Fruit fly (Drosophila melanogaster) whole organism, embryonic: ENCODE data around the gene Actn.

ENCODE experiments used
- Bdp1 ChIP-seq: fragments of 200-800 bp; sonication (Bioruptor generic); optimal IDR thresholded peaks from 3 replicates; lab custom pipeline; 2016; ENCODE audit warnings: missing biosample characterization, missing genetic modification characterization
- CG11398 ChIP-seq: fragments of 200-800 bp; sonication (Bioruptor generic); optimal IDR thresholded peaks from 2 replicates; lab custom pipeline; 2016; ENCODE audit warnings: missing biosample characterization, missing genetic modification characterization
- CG11695 ChIP-seq: fragments of 200-800 bp; sonication (Bioruptor generic); IDR thresholded peaks from 3 replicates; pipeline ENCODE4 v1.3.6; 2022; ENCODE audit warnings: missing biosample characterization, missing genetic modification characterization
- CG12155 ChIP-seq: fragments of 200-800 bp; sonication (Bioruptor generic); optimal IDR thresholded peaks from 3 replicates; lab custom pipeline; 2016; ENCODE audit warnings: missing biosample characterization, missing genetic modification characterization
- CG12236 ChIP-seq: fragments of 200-800 bp; sonication (Bioruptor generic); optimal IDR thresholded peaks from 2 replicates; lab custom pipeline; 2016; ENCODE audit warnings: missing biosample characterization, missing genetic modification characterization
- CG12769 ChIP-seq: fragments of 200-800 bp; sonication (Bioruptor generic); optimal IDR thresholded peaks from 2 replicates; lab custom pipeline; 2019; ENCODE audit warnings: missing biosample characterization, mild to moderate bottlenecking, missing genetic modification characterization, moderate library complexity
- CG13296 ChIP-seq: fragments of 200-800 bp; sonication (Bioruptor generic); optimal IDR thresholded peaks from 3 replicates; lab custom pipeline; 2018; ENCODE audit warnings: missing biosample characterization, mild to moderate bottlenecking, missing genetic modification characterization
- CG13775 ChIP-seq: fragments of 200-800 bp; sonication (Bioruptor generic); optimal IDR thresholded peaks from 3 replicates; lab custom pipeline; 2017; ENCODE audit warnings: missing biosample characterization, mild to moderate bottlenecking, missing genetic modification characterization
- CG15011 ChIP-seq: fragments of 200-800 bp; sonication (Bioruptor generic); optimal IDR thresholded peaks from 3 replicates; lab custom pipeline; 2018; ENCODE audit warnings: missing biosample characterization, mild to moderate bottlenecking, missing genetic modification characterization
- CG15269 ChIP-seq: fragments of 200-800 bp; sonication (Bioruptor generic); optimal IDR thresholded peaks from 2 replicates; lab custom pipeline; 2018; ENCODE audit warnings: missing biosample characterization, mild to moderate bottlenecking, missing genetic modification characterization, moderate library complexity
- CG16813 ChIP-seq: fragments of 200-800 bp; sonication (Bioruptor generic); IDR thresholded peaks from 3 replicates; pipeline ENCODE4 v1.3.6; 2022; ENCODE audit warnings: missing biosample characterization, missing genetic modification characterization; ENCODE audit not compliant: partially characterized antibody
- CG17328 ChIP-seq: fragments of 200-800 bp; sonication (Bioruptor generic); IDR thresholded peaks from 2 replicates; pipeline ENCODE4 v1.3.6; 2022; ENCODE audit warnings: missing biosample characterization, missing genetic modification characterization
- CG17912 ChIP-seq: fragments of 200-800 bp; sonication (Bioruptor generic); optimal IDR thresholded peaks from 2 replicates; lab custom pipeline; 2018; ENCODE audit warnings: missing biosample characterization, mild to moderate bottlenecking, missing genetic modification characterization
- CG30403 ChIP-seq: fragments of 200-800 bp; sonication (Bioruptor generic); optimal IDR thresholded peaks from 3 replicates; lab custom pipeline; 2016; ENCODE audit warnings: missing biosample characterization, missing genetic modification characterization
- CG6765 ChIP-seq: fragments of 200-800 bp; sonication (Bioruptor generic); optimal IDR thresholded peaks from 3 replicates; lab custom pipeline; 2017; ENCODE audit warnings: missing biosample characterization, mild to moderate bottlenecking, missing genetic modification characterization
- CG7987 ChIP-seq: fragments of 200-800 bp; sonication (Bioruptor generic); optimal IDR thresholded peaks from 2 replicates; lab custom pipeline; 2018; ENCODE audit warnings: missing biosample characterization, mild to moderate bottlenecking, missing genetic modification characterization, moderate library complexity
- CG8290 ChIP-seq, 3 experiments: fragments of 200-800 bp; sonication (Bioruptor generic); optimal IDR thresholded peaks; 2 replicates each; lab custom pipeline; 2016 to 2019; ENCODE audit warnings: missing biosample characterization in 3 of 3, missing genetic modification characterization in 3 of 3, mild to moderate bottlenecking in 2 of 3, moderate library complexity in 1 of 3
- CG8388 ChIP-seq: fragments of 200-800 bp; sonication (Bioruptor generic); optimal IDR thresholded peaks from 2 replicates; lab custom pipeline; 2019; ENCODE audit warnings: missing biosample characterization, mild to moderate bottlenecking, missing genetic modification characterization, moderate library complexity
- Dp ChIP-seq: fragments of 200-800 bp; sonication (Bioruptor generic); optimal IDR thresholded peaks from 2 replicates; lab custom pipeline; 2018; ENCODE audit warnings: missing biosample characterization, mild to moderate bottlenecking, missing genetic modification characterization, moderate library complexity
- GATAe ChIP-seq: fragments of 200-800 bp; sonication (Bioruptor generic); conservative IDR thresholded peaks from 2 replicates; pipeline ENCODE4 v1.3.6; 2022; ENCODE audit warnings: missing biosample characterization, missing genetic modification characterization
- Gug ChIP-seq: fragments of 200-800 bp; sonication (Bioruptor generic); IDR thresholded peaks from 4 replicates; pipeline ENCODE4 v1.3.6; 2022; ENCODE audit warnings: missing biosample characterization, missing genetic modification characterization
- HLH3B ChIP-seq: fragments of 200-800 bp; sonication (Bioruptor generic); IDR thresholded peaks from 2 replicates; pipeline ENCODE4 v1.3.6; 2022; ENCODE audit warnings: missing biosample characterization, missing genetic modification characterization
- Lim3 ChIP-seq: fragments of 200-800 bp; sonication (Bioruptor generic); IDR thresholded peaks from 2 replicates; pipeline ENCODE4 v1.3.6; 2022; ENCODE audit warnings: missing biosample characterization, missing genetic modification characterization
- Meics ChIP-seq: fragments of 200-800 bp; sonication (Bioruptor generic); optimal IDR thresholded peaks from 2 replicates; lab custom pipeline; 2017; ENCODE audit warnings: missing biosample characterization, mild to moderate bottlenecking, missing genetic modification characterization
- NFAT ChIP-seq: fragments of 200-800 bp; sonication (Bioruptor generic); IDR thresholded peaks from 2 replicates; pipeline ENCODE4 v1.3.6; 2022; ENCODE audit warnings: missing biosample characterization, missing genetic modification characterization
- Ptx1 ChIP-seq: fragments of 200-800 bp; sonication (Bioruptor generic); IDR thresholded peaks from 2 replicates; pipeline ENCODE4 v1.3.6; 2022; ENCODE audit warnings: missing biosample characterization, missing genetic modification characterization
- Sry-β ChIP-seq: fragments of 200-800 bp; sonication (Bioruptor generic); optimal IDR thresholded peaks from 2 replicates; lab custom pipeline; 2018; ENCODE audit warnings: missing biosample characterization, mild to moderate bottlenecking, missing genetic modification characterization, moderate library complexity
- Ssrp ChIP-seq: fragments of 200-800 bp; sonication (Bioruptor generic); optimal IDR thresholded peaks from 2 replicates; lab custom pipeline; 2018; ENCODE audit warnings: missing biosample characterization, mild to moderate bottlenecking, missing genetic modification characterization, moderate library complexity
- cg ChIP-seq: fragments of 200-800 bp; sonication (Bioruptor generic); optimal IDR thresholded peaks from 3 replicates; lab custom pipeline; 2019; ENCODE audit warnings: missing biosample characterization, mild to moderate bottlenecking, missing genetic modification characterization, moderate library complexity
- chm ChIP-seq: fragments of 200-800 bp; sonication (Bioruptor generic); IDR thresholded peaks from 2 replicates; pipeline ENCODE4 v1.3.6; 2022; ENCODE audit warnings: missing biosample characterization, missing genetic modification characterization
- danr ChIP-seq: fragments of 200-800 bp; sonication (Bioruptor generic); IDR thresholded peaks from 2 replicates; pipeline ENCODE4 v1.3.6; 2022; ENCODE audit warnings: missing biosample characterization, missing genetic modification characterization
- ftz-f1 ChIP-seq: fragments of 200-800 bp; sonication (Bioruptor generic); optimal IDR thresholded peaks from 2 replicates; lab custom pipeline; 2016; ENCODE audit warnings: missing biosample characterization, missing genetic modification characterization
- grn ChIP-seq: fragments of 200-800 bp; sonication (Bioruptor generic); optimal IDR thresholded peaks from 3 replicates; lab custom pipeline; 2017; ENCODE audit warnings: missing biosample characterization, missing genetic modification characterization
- h ChIP-seq: fragments of >200 bp; optimal IDR thresholded peaks from 2 replicates; lab custom pipeline; 2017
- kah ChIP-seq: fragments of 200-800 bp; sonication (Bioruptor generic); optimal IDR thresholded peaks from 2 replicates; lab custom pipeline; 2018; ENCODE audit warnings: missing biosample characterization, mild to moderate bottlenecking, missing genetic modification characterization
- kay ChIP-seq: fragments of 200-800 bp; sonication (Bioruptor generic); optimal IDR thresholded peaks from 2 replicates; lab custom pipeline; 2016; ENCODE audit warnings: missing biosample characterization, missing genetic modification characterization
- kni ChIP-seq: fragments of 200-800 bp; sonication (Bioruptor generic); optimal IDR thresholded peaks from 3 replicates; lab custom pipeline; 2017; ENCODE audit warnings: mild to moderate bottlenecking, missing biosample characterization, missing genetic modification reagents, missing genetic modification characterization
- lab ChIP-seq: fragments of 200-800 bp; sonication (Bioruptor generic); optimal IDR thresholded peaks from 3 replicates; lab custom pipeline; 2017; ENCODE audit warnings: missing biosample characterization, missing genetic modification characterization, mild to moderate bottlenecking, moderate library complexity, missing genetic modification reagents
- mam ChIP-seq: fragments of 200-800 bp; sonication (Bioruptor generic); optimal IDR thresholded peaks from 3 replicates; lab custom pipeline; 2016; ENCODE audit warnings: missing biosample characterization, missing genetic modification characterization
- nerfin-1 ChIP-seq: fragments of 200-800 bp; sonication (Bioruptor generic); optimal IDR thresholded peaks from 3 replicates; lab custom pipeline; 2019; ENCODE audit warnings: missing biosample characterization, mild to moderate bottlenecking, missing genetic modification characterization, moderate library complexity
- salm ChIP-seq: fragments of 200-800 bp; sonication (Bioruptor generic); optimal IDR thresholded peaks from 2 replicates; lab custom pipeline; 2018; ENCODE audit warnings: missing biosample characterization, mild to moderate bottlenecking, missing genetic modification characterization
- sd ChIP-seq: fragments of 200-800 bp; sonication (Bioruptor generic); optimal IDR thresholded peaks from 3 replicates; lab custom pipeline; 2018; ENCODE audit warnings: missing biosample characterization, mild to moderate bottlenecking, missing genetic modification characterization, moderate library complexity
- sens-2 ChIP-seq: fragments of 200-800 bp; sonication (Bioruptor generic); IDR thresholded peaks from 2 replicates; pipeline ENCODE4 v1.3.6; 2022; ENCODE audit warnings: missing biosample characterization, missing genetic modification characterization
- slbo ChIP-seq: fragments of 200-800 bp; sonication (Bioruptor generic); IDR thresholded peaks from 2 replicates; pipeline ENCODE4 v1.3.6; 2022; ENCODE audit warnings: missing biosample characterization, missing genetic modification characterization
- tio ChIP-seq: fragments of 200-800 bp; sonication (Bioruptor generic); optimal IDR thresholded peaks from 2 replicates; lab custom pipeline; 2017; ENCODE audit warnings: missing biosample characterization, missing genetic modification characterization, inconsistent platforms
- tna ChIP-seq: fragments of 200-800 bp; sonication (Bioruptor generic); IDR thresholded peaks from 2 replicates; pipeline ENCODE4 v1.3.6; 2022; ENCODE audit warnings: missing biosample characterization, missing genetic modification characterization; ENCODE audit not compliant: partially characterized antibody
- toy ChIP-seq: fragments of 200-800 bp; sonication (Bioruptor generic); IDR thresholded peaks from 2 replicates; pipeline ENCODE4 v1.3.6; 2022; ENCODE audit warnings: missing biosample characterization, missing genetic modification characterization
- vnd ChIP-seq: fragments of 200-800 bp; sonication (Bioruptor generic); IDR thresholded peaks from 3 replicates; pipeline ENCODE4 v1.3.6; 2022; ENCODE audit warnings: missing biosample characterization, missing genetic modification characterization; ENCODE audit not compliant: partially characterized antibody
- yki ChIP-seq: fragments of >200 bp; optimal IDR thresholded peaks from 3 replicates; lab custom pipeline; 2018
- zen ChIP-seq: fragments of 200-800 bp; sonication (Bioruptor generic); optimal IDR thresholded peaks from 3 replicates; lab custom pipeline; 2018; ENCODE audit warnings: missing biosample characterization, mild to moderate bottlenecking, missing genetic modification characterization, moderate library complexity
- zen2 ChIP-seq: fragments of 200-800 bp; sonication (Bioruptor generic); IDR thresholded peaks from 3 replicates; pipeline ENCODE4 v1.3.6; 2022; ENCODE audit warnings: missing biosample characterization, missing genetic modification characterization; ENCODE audit not compliant: partially characterized antibody

The Actn gene

dm6 chrX:2032821-2033436 is 9.2 kb downstream of the Actn start (continued):
- TF ChIP-seq mam (GFP tag; lab: Kevin White, UChicago) (no peak), CG8290 (GFP tag; optimal IDR thresholded peaks at IDR 0.05; lab: Kevin White, UChicago) (no peak), CG8290 (tag; optimal IDR thresholded peaks at IDR 0.05; lab: Kevin White, UChicago) (peak in 1 of 2 experiments; percentile 23), toy (GFP tag; lab: Robert Waterston, UW) (no peak), tio (GFP tag; lab: Kevin White, UChicago) (no peak), CG13775 (GFP tag; lab: Kevin White, UChicago) (no peak), slbo (GFP tag; lab: Robert Waterston, UW) (no peak), h (lab: Kevin White, UChicago) (no peak), CG17912 (GFP tag; lab: Kevin White, UChicago) (no peak), CG15011 (GFP tag; lab: Kevin White, UChicago) (no peak), lab (GFP tag; lab: Kevin White, UChicago) (peak; percentile 6), CG11695 (GFP tag; lab: Robert Waterston, UW) (no peak), sd (tag; lab: Kevin White, UChicago) (peak; percentile 84), kay (GFP tag; lab: Kevin White, UChicago) (peak; percentile 64), Dp (GFP tag; lab: Kevin White, UChicago) (no peak), CG16813 (GFP tag; lab: Robert Waterston, UW) (no peak), Bdp1 (GFP tag; lab: Kevin White, UChicago) (no peak), NFAT (GFP tag; lab: Robert Waterston, UW) (no peak; the same call in 1 of the 2 replicates), CG12236 (GFP tag; lab: Kevin White, UChicago) (no peak), CG11398 (GFP tag; lab: Kevin White, UChicago) (no peak), HLH3B (GFP tag; lab: Robert Waterston, UW) (no peak), danr (no peak), CG12155 (GFP tag; lab: Kevin White, UChicago) (no peak), cg (GFP tag; lab: Kevin White, UChicago) (peak; percentile 3), zen (tag; lab: Kevin White, UChicago) (no peak), grn (GFP tag; lab: Kevin White, UChicago) (no peak), CG17328 (no peak), salm (no peak), GATAe (no peak), CG15269 (tag; lab: Kevin White, UChicago) (no peak), Lim3 (GFP tag; lab: Robert Waterston, UW) (no peak), Gug (GFP tag; lab: Robert Waterston, UW) (no peak), CG13296 (GFP tag; lab: Kevin White, UChicago) (no peak), yki (no peak), CG12769 (tag; lab: Kevin White, UChicago) (peak; percentile 67), Meics (GFP tag; lab: Kevin White, UChicago) (no peak), Sry-β (GFP tag; lab: Kevin White, UChicago) (no peak), vnd (GFP tag; lab: Robert Waterston, UW) (no peak), sens-2 (no peak), chm (GFP tag; lab: Robert Waterston, UW) (no peak), CG7987 (no peak), tna (GFP tag; lab: Robert Waterston, UW) (no peak), CG6765 (GFP tag; lab: Kevin White, UChicago) (no peak), CG30403 (GFP tag; lab: Kevin White, UChicago) (no peak), zen2 (GFP tag; lab: Robert Waterston, UW) (no peak), nerfin-1 (tag; lab: Kevin White, UChicago) (no peak), kni (no peak), ftz-f1 (GFP tag; lab: Kevin White, UChicago) (peak; percentile 29), CG8388 (GFP tag; lab: Kevin White, UChicago) (no peak), Ssrp (tag; lab: Kevin White, UChicago) (no peak), kah (GFP tag; lab: Kevin White, UChicago) (no peak), Ptx1 (no peak)
